Fruit fly (Drosophila melanogaster) whole organism, embryonic: ENCODE measurements around the gene Rbf.

Source experiments
- Aef1 ChIP-seq: fragments of 200-800 bp; sonication (Bioruptor generic); IDR thresholded peaks from 3 replicates; pipeline ENCODE4 v1.3.6; 2022; ENCODE audit warnings: missing biosample characterization, missing genetic modification characterization
- CG12942 ChIP-seq: fragments of 200-800 bp; sonication (Bioruptor generic); optimal IDR thresholded peaks from 3 replicates; lab custom pipeline; 2016; ENCODE audit warnings: missing biosample characterization, missing genetic modification characterization
- CG13296 ChIP-seq: fragments of 200-800 bp; sonication (Bioruptor generic); optimal IDR thresholded peaks from 3 replicates; lab custom pipeline; 2018; ENCODE audit warnings: missing biosample characterization, mild to moderate bottlenecking, missing genetic modification characterization
- CG14050 ChIP-seq: fragments of 200-800 bp; sonication (Bioruptor generic); IDR thresholded peaks from 3 replicates; pipeline ENCODE4 v1.3.6; 2022; ENCODE audit warnings: missing biosample characterization, missing genetic modification characterization
- CG15601 ChIP-seq: fragments of 200-800 bp; sonication (Bioruptor generic); optimal IDR thresholded peaks from 3 replicates; lab custom pipeline; 2019; ENCODE audit warnings: missing biosample characterization, mild to moderate bottlenecking, missing genetic modification characterization, moderate library complexity
- CG1602 ChIP-seq: fragments of 200-800 bp; sonication (Bioruptor generic); optimal IDR thresholded peaks from 3 replicates; lab custom pipeline; 2016; ENCODE audit warnings: missing biosample characterization, missing genetic modification characterization
- CG17568 ChIP-seq: fragments of 200-800 bp; sonication (Bioruptor generic); optimal IDR thresholded peaks from 2 replicates; lab custom pipeline; 2018; ENCODE audit warnings: missing biosample characterization, mild to moderate bottlenecking, missing genetic modification characterization, moderate library complexity
- CG2120 ChIP-seq: fragments of 200-800 bp; sonication (Bioruptor generic); optimal IDR thresholded peaks from 3 replicates; lab custom pipeline; 2016; ENCODE audit warnings: missing biosample characterization, missing genetic modification characterization
- CG2129 ChIP-seq: fragments of 200-800 bp; sonication (Bioruptor generic); IDR thresholded peaks from 2 replicates; pipeline ENCODE4 v1.3.6; 2022; ENCODE audit warnings: missing biosample characterization, missing genetic modification characterization; ENCODE audit not compliant: partially characterized antibody
- CG31224 ChIP-seq: fragments of 200-800 bp; sonication (Bioruptor generic); IDR thresholded peaks from 2 replicates; pipeline ENCODE4 v1.3.6; 2022; ENCODE audit warnings: missing biosample characterization, missing genetic modification characterization
- CG34422 ChIP-seq: fragments of 200-800 bp; sonication (Bioruptor generic); IDR thresholded peaks from 3 replicates; pipeline ENCODE4 v1.3.6; 2022; ENCODE audit warnings: missing biosample characterization, missing genetic modification characterization
- CG6654 ChIP-seq: fragments of 200-800 bp; sonication (Bioruptor generic); optimal IDR thresholded peaks from 2 replicates; lab custom pipeline; 2017; ENCODE audit warnings: missing biosample characterization, mild to moderate bottlenecking, missing genetic modification characterization
- CG7372 ChIP-seq: fragments of 200-800 bp; sonication (Bioruptor generic); IDR thresholded peaks from 2 replicates; pipeline ENCODE4 v1.3.6; 2022; ENCODE audit warnings: missing biosample characterization, missing genetic modification characterization
- CG7556 ChIP-seq: fragments of 200-800 bp; sonication (Bioruptor generic); optimal IDR thresholded peaks from 2 replicates; lab custom pipeline; 2017; ENCODE audit warnings: missing biosample characterization, mild to moderate bottlenecking, missing genetic modification characterization
- CG7786 ChIP-seq: fragments of 200-800 bp; sonication (Bioruptor generic); optimal IDR thresholded peaks from 2 replicates; lab custom pipeline; 2016; ENCODE audit warnings: missing biosample characterization, missing genetic modification characterization
- CG7987 ChIP-seq: fragments of 200-800 bp; sonication (Bioruptor generic); optimal IDR thresholded peaks from 2 replicates; lab custom pipeline; 2018; ENCODE audit warnings: missing biosample characterization, mild to moderate bottlenecking, missing genetic modification characterization, moderate library complexity
- CG8478 ChIP-seq: fragments of >200 bp; optimal IDR thresholded peaks from 2 replicates; lab custom pipeline; 2018
- Deaf1 ChIP-seq: fragments of 200-800 bp; optimal IDR thresholded peaks from 3 replicates; lab custom pipeline; 2019; ENCODE audit warnings: missing biosample characterization, mild to moderate bottlenecking, missing genetic modification characterization, moderate library complexity
- Elba2 ChIP-seq: fragments of 200-800 bp; sonication (Bioruptor generic); optimal IDR thresholded peaks from 3 replicates; lab custom pipeline; 2016; ENCODE audit warnings: missing biosample characterization, missing genetic modification characterization
- Gug ChIP-seq: fragments of 200-800 bp; sonication (Bioruptor generic); IDR thresholded peaks from 4 replicates; pipeline ENCODE4 v1.3.6; 2022; ENCODE audit warnings: missing biosample characterization, missing genetic modification characterization
- Hmx ChIP-seq: fragments of 200-800 bp; sonication (Bioruptor generic); optimal IDR thresholded peaks from 2 replicates; lab custom pipeline; 2016; ENCODE audit warnings: missing biosample characterization, missing genetic modification characterization
- Hr51 ChIP-seq, 2 experiments: fragments of 200-800 bp; sonication (Bioruptor generic); optimal IDR thresholded peaks; 2 replicates in 1 of 2; 3 replicates in 1 of 2; lab custom pipeline; 2016 to 2018; ENCODE audit warnings: missing biosample characterization in 2 of 2, missing genetic modification characterization in 2 of 2, mild to moderate bottlenecking in 1 of 2, moderate library complexity in 1 of 2
- Kr ChIP-seq: fragments of 200-800 bp; sonication (Bioruptor generic); optimal IDR thresholded peaks from 2 replicates; lab custom pipeline; 2017; ENCODE audit warnings: missing biosample characterization, mild to moderate bottlenecking, missing genetic modification characterization
- MESR4 ChIP-seq: fragments of 200-800 bp; sonication (Bioruptor generic); optimal IDR thresholded peaks from 2 replicates; lab custom pipeline; 2018; ENCODE audit warnings: missing biosample characterization, mild to moderate bottlenecking, missing genetic modification characterization, moderate library complexity
- Myb ChIP-seq: fragments of 200-800 bp; sonication (Bioruptor generic); optimal IDR thresholded peaks from 2 replicates; lab custom pipeline; 2016; ENCODE audit warnings: missing biosample characterization, missing genetic modification characterization
- NC2β ChIP-seq: fragments of 200-800 bp; sonication (Bioruptor generic); optimal IDR thresholded peaks from 2 replicates; lab custom pipeline; 2016; ENCODE audit warnings: missing biosample characterization, missing genetic modification characterization
- Nf-YB ChIP-seq: fragments of 200-800 bp; sonication (Bioruptor generic); optimal IDR thresholded peaks from 3 replicates; lab custom pipeline; 2019; ENCODE audit warnings: missing biosample characterization, mild to moderate bottlenecking, missing genetic modification characterization, moderate library complexity
- Nf-YC ChIP-seq: fragments of 200-800 bp; optimal IDR thresholded peaks from 3 replicates; lab custom pipeline; 2019; ENCODE audit warnings: missing biosample characterization, mild to moderate bottlenecking, missing genetic modification characterization, moderate library complexity
- abd-A ChIP-seq: fragments of 200-800 bp; sonication (Bioruptor generic); optimal IDR thresholded peaks from 3 replicates; lab custom pipeline; 2019; ENCODE audit warnings: missing biosample characterization, mild to moderate bottlenecking, missing genetic modification characterization, moderate library complexity
- ase ChIP-seq: fragments of 200-800 bp; sonication (Bioruptor generic); IDR thresholded peaks from 3 replicates; pipeline ENCODE4 v1.3.6; 2022; ENCODE audit warnings: missing biosample characterization, missing genetic modification characterization
- bowl ChIP-seq: fragments of 200-800 bp; sonication (Bioruptor generic); IDR thresholded peaks from 2 replicates; pipeline ENCODE4 v1.3.6; 2022; ENCODE audit warnings: missing biosample characterization, missing genetic modification characterization
- cad ChIP-seq: fragments of >200 bp; optimal IDR thresholded peaks from 2 replicates; lab custom pipeline; 2017; ENCODE audit warnings: missing biosample characterization, missing genetic modification characterization
- cwo ChIP-seq: fragments of 200-800 bp; sonication (Bioruptor generic); optimal IDR thresholded peaks from 3 replicates; lab custom pipeline; 2017; ENCODE audit warnings: missing biosample characterization, missing genetic modification characterization, mild to moderate bottlenecking, moderate library complexity, missing genetic modification reagents
- dimm ChIP-seq: fragments of 200-800 bp; sonication (Bioruptor generic); IDR thresholded peaks from 2 replicates; pipeline ENCODE4 v1.3.6; 2022; ENCODE audit warnings: missing biosample characterization, missing genetic modification characterization
- dysf ChIP-seq: fragments of 200-800 bp; sonication (Bioruptor generic); IDR thresholded peaks from 3 replicates; pipeline ENCODE4 v1.3.6; 2022; ENCODE audit warnings: missing biosample characterization, missing genetic modification characterization
- gsb-n ChIP-seq: fragments of 200-800 bp; sonication (Bioruptor generic); optimal IDR thresholded peaks from 3 replicates; lab custom pipeline; 2018; ENCODE audit warnings: missing biosample characterization, mild to moderate bottlenecking, missing genetic modification characterization
- hb ChIP-seq: fragments of 200-800 bp; sonication (Bioruptor generic); IDR thresholded peaks from 3 replicates; pipeline ENCODE4 v1.3.6; 2022; ENCODE audit warnings: missing biosample characterization, missing genetic modification characterization; ENCODE audit not compliant: partially characterized antibody
- jigr1 ChIP-seq: fragments of 200-800 bp; sonication (Bioruptor generic); IDR thresholded peaks from 3 replicates; pipeline ENCODE4 v1.3.6; 2022; ENCODE audit warnings: missing biosample characterization, missing genetic modification characterization
- mld ChIP-seq: fragments of 200-800 bp; sonication (Bioruptor generic); IDR thresholded peaks from 3 replicates; pipeline ENCODE4 v1.3.6; 2022; ENCODE audit warnings: missing biosample characterization, missing genetic modification characterization; ENCODE audit not compliant: partially characterized antibody
- org-1 ChIP-seq: fragments of 200-800 bp; sonication (Bioruptor generic); optimal IDR thresholded peaks from 2 replicates; lab custom pipeline; 2017; ENCODE audit warnings: missing biosample characterization, missing genetic modification characterization
- otp ChIP-seq: fragments of 200-800 bp; sonication (Bioruptor generic); IDR thresholded peaks from 3 replicates; pipeline ENCODE4, ENCODE4 v1.3.6; 2022; ENCODE audit warnings: missing biosample characterization, missing genetic modification characterization
- p53 ChIP-seq: fragments of 200-800 bp; sonication (Bioruptor generic); optimal IDR thresholded peaks from 2 replicates; lab custom pipeline; 2016; ENCODE audit warnings: missing biosample characterization, missing genetic modification characterization
- peb ChIP-seq: fragments of 200-800 bp; sonication (Bioruptor generic); IDR thresholded peaks from 2 replicates; pipeline ENCODE4 v1.3.6; 2022; ENCODE audit warnings: missing biosample characterization, missing genetic modification characterization
- pho ChIP-seq: fragments of 200-800 bp; sonication (Bioruptor generic); optimal IDR thresholded peaks from 2 replicates; lab custom pipeline; 2016; ENCODE audit warnings: missing biosample characterization, missing genetic modification characterization
- pzg ChIP-seq: fragments of 200-800 bp; sonication (Bioruptor generic); optimal IDR thresholded peaks from 3 replicates; lab custom pipeline; 2018; ENCODE audit warnings: missing biosample characterization, mild to moderate bottlenecking, missing genetic modification characterization, moderate library complexity
- rib ChIP-seq: fragments of 200-800 bp; sonication (Bioruptor generic); IDR thresholded peaks from 2 replicates; pipeline ENCODE4 v1.3.6; 2022; ENCODE audit warnings: missing biosample characterization, missing genetic modification characterization
- sc ChIP-seq, 3 experiments: fragments of >200 bp in 2 of 3; fragments of 200-800 bp in 1 of 3; sonication (Bioruptor generic) in 1 of 3; optimal IDR thresholded peaks; 2 replicates in 2 of 3; 3 replicates in 1 of 3; lab custom pipeline; 2017; ENCODE audit warnings: mild to moderate bottlenecking in 1 of 3, missing biosample characterization in 1 of 3, missing genetic modification characterization in 1 of 3, missing genetic modification reagents in 1 of 3
- sd ChIP-seq: fragments of 200-800 bp; sonication (Bioruptor generic); optimal IDR thresholded peaks from 3 replicates; lab custom pipeline; 2018; ENCODE audit warnings: missing biosample characterization, mild to moderate bottlenecking, missing genetic modification characterization, moderate library complexity
- ttk ChIP-seq: fragments of 200-800 bp; sonication (Bioruptor generic); IDR thresholded peaks from 2 replicates; pipeline ENCODE4 v2.1.2; 2022; ENCODE audit warnings: missing biosample characterization, missing genetic modification characterization
- vnd ChIP-seq: fragments of 200-800 bp; sonication (Bioruptor generic); IDR thresholded peaks from 3 replicates; pipeline ENCODE4 v1.3.6; 2022; ENCODE audit warnings: missing biosample characterization, missing genetic modification characterization; ENCODE audit not compliant: partially characterized antibody
- yki ChIP-seq: fragments of >200 bp; optimal IDR thresholded peaks from 3 replicates; lab custom pipeline; 2018

Rbf gene

dm6 chrX:796397-796989 is 4.8 kb downstream of the Rbf start (continued):
- peak; percentile 25; the same call in 1 of the 3 replicates for TF ChIP-seq dysf (GFP tag; lab: Robert Waterston, UW)
- TF ChIP-seq CG2129 (GFP tag; lab: Robert Waterston, UW) = peak; percentile 97
- TF ChIP-seq Myb = peak; percentile 22
- 0 out of 3 replicates have a peak, but pooled peaks have one; percentile 39 for TF ChIP-seq otp
- peak; percentile 99 for TF ChIP-seq Elba2
- TF ChIP-seq ttk (GFP tag; lab: Robert Waterston, UW) = no peak
- no peak for TF ChIP-seq CG17568
- no peak for TF ChIP-seq bowl (GFP tag; lab: Robert Waterston, UW)
- TF ChIP-seq sc (optimal IDR thresholded peaks at IDR 0.05; lab: Kevin White, UChicago) = no peak
- no peak for TF ChIP-seq sc (GFP tag; optimal IDR thresholded peaks at IDR 0.05; lab: Kevin White, UChicago)
- no peak for TF ChIP-seq CG7372 (GFP tag; lab: Robert Waterston, UW)
- TF ChIP-seq CG8478 = no peak
- TF ChIP-seq sd (tag; lab: Kevin White, UChicago) = peak; percentile 75
- TF ChIP-seq CG13296 = peak; percentile 8
- no peak for TF ChIP-seq CG6654 (GFP tag; lab: Kevin White, UChicago)
- TF ChIP-seq CG15601 (tag; lab: Kevin White, UChicago) = peak; percentile 7
- TF ChIP-seq Deaf1 (tag; lab: Kevin White, UChicago) = peak; percentile 73
- TF ChIP-seq CG7556 (GFP tag; lab: Kevin White, UChicago) = no peak
- no peak for TF ChIP-seq Hmx (GFP tag; lab: Kevin White, UChicago)
- TF ChIP-seq jigr1 (GFP tag; lab: Robert Waterston, UW) = no peak
- TF ChIP-seq dimm (GFP tag; lab: Robert Waterston, UW) = no peak
- no peak for TF ChIP-seq peb (GFP tag; lab: Robert Waterston, UW)
- TF ChIP-seq Hr51 (GFP tag; optimal IDR thresholded peaks at IDR 0.05; lab: Kevin White, UChicago) = no peak
- no peak for TF ChIP-seq abd-A (tag; lab: Kevin White, UChicago)
- TF ChIP-seq p53 (GFP tag; lab: Kevin White, UChicago) = no peak
- TF ChIP-seq Kr (GFP tag; lab: Kevin White, UChicago) = peak; percentile 98
- no peak for TF ChIP-seq CG14050 (GFP tag; lab: Robert Waterston, UW)
- TF ChIP-seq pzg (GFP tag; lab: Kevin White, UChicago) = peak; percentile 22
- no peak for TF ChIP-seq Aef1
- TF ChIP-seq CG2120 = peak; percentile 53
- peak; percentile 31 for TF ChIP-seq pho (GFP tag; lab: Kevin White, UChicago)
- no peak for TF ChIP-seq CG34422 (GFP tag; lab: Robert Waterston, UW)
- peak; percentile 5 for TF ChIP-seq NC2β (GFP tag; lab: Kevin White, UChicago)
- peak; percentile 11 for TF ChIP-seq MESR4 (GFP tag; lab: Kevin White, UChicago)
- peak; percentile 98 for TF ChIP-seq CG31224
- no peak for TF ChIP-seq org-1
- TF ChIP-seq CG7987 (GFP tag; lab: Kevin White, UChicago) = peak; percentile 44
- peak; percentile 46; the same call in 1 of the 2 replicates for TF ChIP-seq rib (GFP tag; lab: Robert Waterston, UW)
- TF ChIP-seq mld (GFP tag; lab: Robert Waterston, UW) = peak; percentile 96
- TF ChIP-seq ase (GFP tag; lab: Robert Waterston, UW) = no peak
- TF ChIP-seq yki = no peak
- TF ChIP-seq CG1602 (GFP tag; lab: Kevin White, UChicago) = no peak
- TF ChIP-seq Gug (GFP tag; lab: Robert Waterston, UW) = peak; percentile 11; the same call in 1 of the 4 replicates
- TF ChIP-seq CG12942 (GFP tag; lab: Kevin White, UChicago) = no peak
- TF ChIP-seq gsb-n (tag; lab: Kevin White, UChicago) = peak; percentile 21
- peak; percentile 89 for TF ChIP-seq vnd (GFP tag; lab: Robert Waterston, UW)
- TF ChIP-seq Nf-YB = peak; percentile 98
- TF ChIP-seq CG7786 (GFP tag; lab: Kevin White, UChicago) = no peak
- TF ChIP-seq cwo (GFP tag; lab: Kevin White, UChicago) = peak; percentile 9
- TF ChIP-seq Nf-YC = peak; percentile 99
- TF ChIP-seq hb (GFP tag; lab: Robert Waterston, UW) = peak; percentile 88
- no peak for TF ChIP-seq cad
